Worm (Caenorhabditis elegans) whole organism, L3 larva: ENCODE results near the gene T28F12.1.
"Not testable (repeated sequence)": the region's sequence is repeated elsewhere in the genome, so short reads cannot be mapped to it uniquely, and the experiment has no call there.

Experiments used
- R02D3.7 ChIP-seq: fragments of 150-350 bp; optimal IDR thresholded peaks from 2 replicates; lab custom pipeline; 2014; ENCODE audit warnings: missing biosample characterization, missing genetic modification characterization
- ZK546.5 ChIP-seq: sonication (generic microtip); optimal IDR thresholded peaks from 2 replicates; lab custom pipeline; 2017; ENCODE audit warnings: missing biosample characterization, missing genetic modification characterization
- aly-2 ChIP-seq: fragments of 150-350 bp; optimal IDR thresholded peaks from 2 replicates; lab custom pipeline; 2014; ENCODE audit warnings: missing biosample characterization, missing genetic modification characterization
- ama-1 ChIP-seq: fragments of 150-350 bp; optimal IDR thresholded peaks from 2 replicates; lab custom pipeline; 2018
- ceh-28 ChIP-seq: fragments of 150-350 bp; optimal IDR thresholded peaks from 2 replicates; lab custom pipeline; 2014; ENCODE audit warnings: missing biosample characterization, missing genetic modification reagents, missing genetic modification characterization
- daf-12 ChIP-seq: fragments of 150-350 bp; optimal IDR thresholded peaks from 2 replicates; lab custom pipeline; 2014; ENCODE audit warnings: missing biosample characterization, missing genetic modification reagents, missing genetic modification characterization
- egl-27 ChIP-seq: sonication (generic microtip); optimal IDR thresholded peaks from 4 replicates; lab custom pipeline; 2017; ENCODE audit warnings: missing biosample characterization, missing genetic modification reagents, missing genetic modification characterization
- elt-2 ChIP-seq: sonication (generic microtip); optimal IDR thresholded peaks from 2 replicates; lab custom pipeline; 2016; ENCODE audit warnings: missing genetic modification reagents, mild to moderate bottlenecking, missing genetic modification characterization, missing compliant biosample characterization
- eor-1 ChIP-seq, 2 experiments: fragments of 150-350 bp; optimal IDR thresholded peaks; 2 replicates each; lab custom pipeline; 2014 to 2018; ENCODE audit warnings: missing biosample characterization in 2 of 2, missing genetic modification characterization in 2 of 2
- fkh-10 ChIP-seq: sonication (generic microtip); optimal IDR thresholded peaks from 2 replicates; lab custom pipeline; 2017; ENCODE audit warnings: missing biosample characterization, missing genetic modification reagents, missing genetic modification characterization
- fos-1 ChIP-seq: fragments of 150-350 bp; optimal IDR thresholded peaks from 2 replicates; lab custom pipeline; 2014; ENCODE audit warnings: missing biosample characterization, missing genetic modification characterization
- hmg-11 ChIP-seq: sonication (generic microtip); optimal IDR thresholded peaks from 2 replicates; lab custom pipeline; 2016; ENCODE audit warnings: missing genetic modification characterization, missing compliant biosample characterization
- jun-1 ChIP-seq: fragments of 150-350 bp; optimal IDR thresholded peaks from 2 replicates; lab custom pipeline; 2014; ENCODE audit warnings: missing biosample characterization, missing genetic modification reagents, missing genetic modification characterization
- lin-15B ChIP-seq: fragments of 150-350 bp; optimal IDR thresholded peaks from 2 replicates; lab custom pipeline; 2014; ENCODE audit warnings: missing biosample characterization, missing genetic modification characterization
- lin-39 ChIP-seq: fragments of 150-350 bp; optimal IDR thresholded peaks from 2 replicates; lab custom pipeline; 2018; ENCODE audit warnings: missing biosample characterization, missing genetic modification reagents, missing genetic modification characterization
- mdl-1 ChIP-seq: fragments of 150-350 bp; optimal IDR thresholded peaks from 2 replicates; lab custom pipeline; 2014; ENCODE audit warnings: missing biosample characterization, missing genetic modification characterization
- mml-1 ChIP-seq: fragments of 150-350 bp; sonication (generic microtip); optimal IDR thresholded peaks from 3 replicates; lab custom pipeline; 2014; ENCODE audit warnings: missing biosample characterization, missing genetic modification characterization
- nfya-1 ChIP-seq: sonication (generic microtip); optimal IDR thresholded peaks from 2 replicates; lab custom pipeline; 2017; ENCODE audit warnings: missing genetic modification characterization, mild to moderate bottlenecking, missing compliant biosample characterization, antibody characterized with exemption, moderate library complexity; ENCODE audit not compliant: insufficient read depth
- nhr-12 ChIP-seq: fragments of 150-350 bp; optimal IDR thresholded peaks from 2 replicates; lab custom pipeline; 2014; ENCODE audit warnings: missing biosample characterization, missing genetic modification characterization
- nhr-23 ChIP-seq: fragments of 150-350 bp; optimal IDR thresholded peaks from 2 replicates; lab custom pipeline; 2014; ENCODE audit warnings: missing biosample characterization, missing genetic modification reagents, missing genetic modification characterization
- nhr-237 ChIP-seq: fragments of 150-350 bp; optimal IDR thresholded peaks from 2 replicates; lab custom pipeline; 2014; ENCODE audit warnings: missing biosample characterization, missing genetic modification characterization
- nhr-25 ChIP-seq: sonication (generic microtip); optimal IDR thresholded peaks from 2 replicates; lab custom pipeline; 2017; ENCODE audit warnings: missing biosample characterization, missing genetic modification characterization
- nhr-28 ChIP-seq: fragments of 150-350 bp; optimal IDR thresholded peaks from 2 replicates; lab custom pipeline; 2014; ENCODE audit warnings: missing biosample characterization, missing genetic modification characterization
- nhr-67 ChIP-seq: fragments of 150-350 bp; optimal IDR thresholded peaks from 2 replicates; lab custom pipeline; 2014; ENCODE audit warnings: missing biosample characterization, missing genetic modification characterization
- nhr-76 ChIP-seq: fragments of 150-350 bp; sonication (generic microtip); optimal IDR thresholded peaks from 5 replicates; lab custom pipeline; 2014; ENCODE audit warnings: missing biosample characterization, missing genetic modification characterization
- pha-4 ChIP-seq: fragments of 150-350 bp; optimal IDR thresholded peaks from 2 replicates; lab custom pipeline; 2014; ENCODE audit warnings: missing biosample characterization, missing genetic modification reagents, missing genetic modification characterization
- pqm-1 ChIP-seq: fragments of 150-350 bp; optimal IDR thresholded peaks from 2 replicates; lab custom pipeline; 2017; ENCODE audit warnings: missing biosample characterization, missing genetic modification characterization, inconsistent platforms
- sea-2 ChIP-seq: fragments of 150-350 bp; sonication (generic microtip); optimal IDR thresholded peaks from 4 replicates; lab custom pipeline; 2014; ENCODE audit warnings: missing biosample characterization, missing genetic modification reagents, missing genetic modification characterization
- skn-1 ChIP-seq: fragments of 150-350 bp; optimal IDR thresholded peaks from 2 replicates; lab custom pipeline; 2014; ENCODE audit warnings: missing biosample characterization, missing genetic modification characterization
- snpc-4 ChIP-seq: fragments of 150-350 bp; optimal IDR thresholded peaks from 2 replicates; lab custom pipeline; 2014; ENCODE audit warnings: missing biosample characterization, missing genetic modification characterization
- tbx-2 ChIP-seq: sonication (generic microtip); optimal IDR thresholded peaks from 2 replicates; lab custom pipeline; 2016; ENCODE audit warnings: mild to moderate bottlenecking, missing genetic modification characterization, missing compliant biosample characterization
- zag-1 ChIP-seq: fragments of 150-350 bp; optimal IDR thresholded peaks from 2 replicates; lab custom pipeline; 2014; ENCODE audit warnings: missing biosample characterization, missing genetic modification characterization
- ztf-11 ChIP-seq: fragments of 150-350 bp; optimal IDR thresholded peaks from 2 replicates; lab custom pipeline; 2014; ENCODE audit warnings: missing biosample characterization, missing genetic modification characterization

Gene T28F12.1

DNA sequence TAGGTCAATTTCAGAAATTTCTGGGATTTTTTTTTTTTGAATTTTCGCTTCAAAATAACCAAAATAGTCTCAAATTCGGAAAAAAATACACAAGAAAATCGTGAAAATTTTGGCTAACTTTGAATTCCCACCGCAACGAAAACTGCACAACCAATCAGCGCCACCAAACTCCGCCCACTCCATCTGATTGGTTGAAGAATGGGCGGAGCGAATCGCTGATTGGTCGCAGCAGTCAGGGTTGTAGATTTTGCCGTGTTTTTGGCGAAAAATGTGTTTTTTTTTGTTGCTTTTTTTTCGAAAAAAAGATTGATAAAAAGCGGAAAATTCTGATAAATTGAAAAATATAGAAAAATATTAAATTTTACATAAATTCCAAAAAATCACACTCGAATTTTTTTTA is 34.0 kb downstream of the T28F12.1 start:
- TF ChIP-seq nfya-1 (tag; lab: Kevin White, UChicago), result peak; percentile 90
- TF ChIP-seq ZK546.5 (tag; lab: Kevin White, UChicago), result no peak

DNA sequence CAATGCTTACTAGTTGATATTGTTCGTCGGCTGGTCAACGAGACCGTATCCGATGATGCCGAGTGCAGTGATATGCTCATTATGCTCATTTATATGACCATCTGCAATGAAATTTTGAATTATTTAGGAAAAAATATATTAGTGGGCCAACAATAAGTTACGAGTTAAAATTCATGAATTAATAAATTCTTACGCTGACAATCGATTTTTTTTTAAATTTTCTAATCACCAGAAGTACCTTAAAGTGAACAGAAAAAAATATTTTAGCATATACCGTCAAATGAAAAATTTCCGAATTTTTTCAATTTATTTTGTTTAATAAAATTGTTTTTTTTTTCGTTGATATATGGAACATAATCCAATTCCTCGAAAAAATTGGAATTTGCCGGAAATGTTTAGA is 36.4 kb downstream of the T28F12.1 start, which contains the start of gene sos-1:
Gene sos-1, minus strand, starts transcription at position 101 of the 400 bp plus-strand sequence.
- TF ChIP-seq snpc-4 (tag; lab: Kevin White, UChicago), result no peak
- no peak for TF ChIP-seq fkh-10
- no peak for TF ChIP-seq skn-1 (tag; lab: Kevin White, UChicago)
- TF ChIP-seq jun-1 (tag; lab: Kevin White, UChicago), result no peak
- TF ChIP-seq lin-39 (tag; lab: Kevin White, UChicago), result no peak
- no peak for TF ChIP-seq nhr-67
- TF ChIP-seq nhr-76 (tag; lab: Kevin White, UChicago), result no peak
- TF ChIP-seq fos-1 (tag; lab: Kevin White, UChicago), result no peak
- no peak for TF ChIP-seq lin-15B (tag; lab: Kevin White, UChicago)
- no peak for TF ChIP-seq nhr-12 (tag; lab: Kevin White, UChicago)
- TF ChIP-seq R02D3.7 (tag; lab: Kevin White, UChicago), result no peak
- no peak for TF ChIP-seq aly-2
- TF ChIP-seq mml-1 (tag; lab: Kevin White, UChicago), result no peak
- TF ChIP-seq ama-1 (lab: Kevin White, UChicago), result no peak
- no peak for TF ChIP-seq ztf-11 (tag; lab: Kevin White, UChicago)
- TF ChIP-seq daf-12, result no peak
- no peak for TF ChIP-seq tbx-2 (tag; lab: Kevin White, UChicago)
- no peak for TF ChIP-seq nhr-25 (tag; lab: Kevin White, UChicago)
- TF ChIP-seq sea-2, result no peak
- TF ChIP-seq eor-1 (tag; optimal IDR thresholded peaks at IDR 0.05; lab: Kevin White, UChicago), result no peak
- TF ChIP-seq, all 47 proteins: peak for 0

DNA sequence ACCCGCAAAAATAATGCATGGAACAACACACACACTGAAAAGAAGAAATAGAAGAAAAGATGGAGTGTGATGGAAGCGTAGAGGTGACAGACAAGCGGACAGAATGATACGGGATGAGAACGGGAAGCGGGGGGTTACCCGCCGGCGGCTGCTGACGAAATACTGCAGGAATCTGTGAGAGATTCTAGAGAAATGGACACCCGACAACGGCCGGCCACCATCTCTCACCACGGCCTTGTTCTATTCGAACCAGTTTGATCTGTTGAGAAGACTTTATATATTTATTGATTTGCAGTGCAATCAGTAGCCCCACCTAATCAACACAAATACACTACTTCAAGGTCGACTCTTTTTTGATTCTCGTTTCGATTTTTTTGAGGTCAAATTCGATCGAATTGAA is 37.6 kb downstream of the T28F12.1 start:
- no peak for TF ChIP-seq nhr-237 (tag; lab: Kevin White, UChicago)
- peak; percentile 49 for TF ChIP-seq skn-1 (tag; lab: Kevin White, UChicago)
- TF ChIP-seq sea-2, result no peak
- peak; percentile 63 for TF ChIP-seq ceh-28 (tag; lab: Kevin White, UChicago)
- TF ChIP-seq pha-4 (tag; lab: Kevin White, UChicago), result peak; percentile 24
- TF ChIP-seq fkh-10, result no peak
- TF ChIP-seq mdl-1 (tag; lab: Kevin White, UChicago), result no peak
- no peak for TF ChIP-seq pqm-1 (tag; lab: Kevin White, UChicago)
- peak; percentile 49 for TF ChIP-seq nhr-23
- peak; percentile 49 for TF ChIP-seq hmg-11 (tag; lab: Kevin White, UChicago)
- TF ChIP-seq zag-1 (tag; lab: Kevin White, UChicago), result no peak
- TF ChIP-seq nhr-25 (tag; lab: Kevin White, UChicago), result peak; percentile 82
- no peak for TF ChIP-seq nhr-28
- peak; percentile 35 for TF ChIP-seq elt-2 (tag; lab: Kevin White, UChicago)
- peak; percentile 56 for TF ChIP-seq nfya-1 (tag; lab: Kevin White, UChicago)
- TF ChIP-seq R02D3.7 (tag; lab: Kevin White, UChicago), result no peak
- TF ChIP-seq nhr-76 (tag; lab: Kevin White, UChicago), result no peak
- TF ChIP-seq lin-39 (tag; lab: Kevin White, UChicago), result peak; percentile 43

DNA sequence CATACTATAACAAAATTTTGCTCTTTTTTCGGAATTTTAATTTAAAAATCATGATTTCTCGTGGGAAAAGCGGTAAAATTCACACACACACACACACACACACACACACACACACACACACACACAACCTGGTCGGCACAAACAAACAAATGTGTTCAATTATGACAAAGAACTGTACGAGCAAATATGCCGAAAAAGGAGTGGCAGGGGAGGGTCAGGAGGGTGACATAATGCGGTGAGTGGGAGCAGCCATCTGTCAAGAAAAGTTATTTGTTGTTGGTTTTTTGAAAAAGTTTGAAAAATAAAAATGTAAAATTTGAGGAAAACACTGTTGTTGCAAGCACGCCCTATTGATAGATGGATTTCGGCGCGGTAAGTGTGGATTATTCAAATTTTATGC is 39.1 kb downstream of the T28F12.1 start:
- TF ChIP-seq daf-12, result no peak
- no peak for TF ChIP-seq sea-2
- no peak for TF ChIP-seq nhr-25 (tag; lab: Kevin White, UChicago)
- TF ChIP-seq ceh-28 (tag; lab: Kevin White, UChicago), result no peak
- TF ChIP-seq elt-2 (tag; lab: Kevin White, UChicago), result peak; percentile 8
- peak; percentile 53 for TF ChIP-seq pha-4 (tag; lab: Kevin White, UChicago)
- no peak for TF ChIP-seq mdl-1 (tag; lab: Kevin White, UChicago)
- TF ChIP-seq nfya-1 (tag; lab: Kevin White, UChicago), result no peak
- no peak for TF ChIP-seq egl-27 (tag; lab: Kevin White, UChicago)

DNA sequence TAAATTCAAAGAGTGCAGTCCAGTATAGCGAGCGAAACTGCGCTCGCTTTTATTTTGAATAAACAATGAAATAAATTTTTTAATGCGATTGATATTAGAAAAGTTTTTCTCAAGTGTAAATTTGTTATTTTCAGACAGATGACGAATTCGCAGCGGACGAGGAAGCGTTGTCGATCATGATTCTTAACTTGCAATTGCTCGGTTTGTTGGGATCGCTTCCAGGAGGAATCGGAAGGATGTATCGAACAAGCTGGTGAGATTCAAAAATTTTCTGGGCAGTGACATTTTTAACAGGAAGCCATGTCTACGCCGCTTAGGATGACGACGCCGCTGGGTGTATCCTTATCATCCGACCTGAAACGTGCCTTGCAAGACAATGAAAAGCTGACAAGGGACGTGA is 40.7 kb downstream of the T28F12.1 start, which contains the start of gene Y61A9LA.12:
Gene Y61A9LA.12, plus strand, starts transcription at position 301 of the 400 bp plus-strand sequence.
- TF ChIP-seq nhr-23; ama-1 (lab: Kevin White, UChicago); ceh-28 (tag; lab: Kevin White, UChicago): not testable (repeated sequence)
